Fruit fly (Drosophila melanogaster) whole organism, embryonic: ENCODE results near the gene pigs.
A peak's percentile ranks its signal among the peaks of the same experiment; 100 is the strongest.

Experiments used
- Blimp-1 ChIP-seq: fragments of 200-800 bp; sonication (Bioruptor generic); optimal IDR thresholded peaks from 3 replicates; lab custom pipeline; 2018; ENCODE audit warnings: missing biosample characterization, missing genetic modification characterization, mild to moderate bottlenecking, moderate library complexity, missing genetic modification reagents
- CG13424 ChIP-seq: fragments of 200-800 bp; sonication (Bioruptor generic); optimal IDR thresholded peaks from 2 replicates; lab custom pipeline; 2019; ENCODE audit warnings: missing biosample characterization, mild to moderate bottlenecking, missing genetic modification characterization, moderate library complexity
- CG17359 ChIP-seq: fragments of 200-800 bp; sonication (Bioruptor generic); optimal IDR thresholded peaks from 3 replicates; lab custom pipeline; 2018; ENCODE audit warnings: missing biosample characterization, mild to moderate bottlenecking, missing genetic modification characterization, moderate library complexity
- CG18011 ChIP-seq: fragments of 200-800 bp; sonication (Bioruptor generic); optimal IDR thresholded peaks from 2 replicates; lab custom pipeline; 2017; ENCODE audit warnings: missing biosample characterization, missing genetic modification characterization, mild to moderate bottlenecking, moderate library complexity, missing genotype
- CG1832 ChIP-seq: fragments of 200-800 bp; sonication (Bioruptor generic); optimal IDR thresholded peaks from 2 replicates; lab custom pipeline; 2017; ENCODE audit warnings: missing biosample characterization, mild to moderate bottlenecking, missing genetic modification characterization, inconsistent platforms
- CG18599 ChIP-seq: fragments of 200-800 bp; sonication (Bioruptor generic); optimal IDR thresholded peaks from 3 replicates; lab custom pipeline; 2017; ENCODE audit warnings: missing biosample characterization, missing genetic modification characterization, mild to moderate bottlenecking, moderate library complexity, missing genetic modification reagents
- CG4424 ChIP-seq: fragments of 200-800 bp; sonication (Bioruptor generic); optimal IDR thresholded peaks from 3 replicates; lab custom pipeline; 2016; ENCODE audit warnings: missing biosample characterization, missing genetic modification characterization
- CG7372 ChIP-seq: fragments of 200-800 bp; sonication (Bioruptor generic); IDR thresholded peaks from 2 replicates; pipeline ENCODE4 v1.3.6; 2022; ENCODE audit warnings: missing biosample characterization, missing genetic modification characterization
- CG7839 ChIP-seq: fragments of 200-800 bp; sonication (Bioruptor generic); optimal IDR thresholded peaks from 3 replicates; lab custom pipeline; 2018; ENCODE audit warnings: missing biosample characterization, mild to moderate bottlenecking, missing genetic modification characterization, moderate library complexity
- CG8359 ChIP-seq: fragments of 200-800 bp; sonication (Bioruptor generic); optimal IDR thresholded peaks from 2 replicates; lab custom pipeline; 2017; ENCODE audit warnings: missing biosample characterization, mild to moderate bottlenecking, missing genetic modification characterization, borderline replicate concordance
- CG8478 ChIP-seq: fragments of >200 bp; optimal IDR thresholded peaks from 2 replicates; lab custom pipeline; 2018
- CG9797 ChIP-seq: fragments of 200-800 bp; sonication (Bioruptor generic); optimal IDR thresholded peaks from 3 replicates; lab custom pipeline; 2018; ENCODE audit warnings: missing biosample characterization, mild to moderate bottlenecking, missing genetic modification characterization
- Camta ChIP-seq: fragments of 200-800 bp; sonication (Bioruptor generic); optimal IDR thresholded peaks from 2 replicates; lab custom pipeline; 2016; ENCODE audit warnings: missing biosample characterization, missing genetic modification characterization
- Doc3 ChIP-seq: fragments of 200-800 bp; sonication (Bioruptor generic); IDR thresholded peaks from 3 replicates; pipeline ENCODE4 v1.3.6; 2022; ENCODE audit warnings: missing biosample characterization, missing genetic modification characterization; ENCODE audit not compliant: partially characterized antibody
- Ets65A ChIP-seq: fragments of 200-800 bp; sonication (Bioruptor generic); peaks from one replicate; lab custom pipeline; 2016; ENCODE audit warnings: missing biosample characterization, missing genetic modification characterization
- Fer1 ChIP-seq: fragments of 200-800 bp; sonication (Bioruptor generic); optimal IDR thresholded peaks from 2 replicates; lab custom pipeline; 2017; ENCODE audit warnings: missing biosample characterization, mild to moderate bottlenecking, missing genetic modification characterization
- HLH3B ChIP-seq: fragments of 200-800 bp; sonication (Bioruptor generic); IDR thresholded peaks from 2 replicates; pipeline ENCODE4 v1.3.6; 2022; ENCODE audit warnings: missing biosample characterization, missing genetic modification characterization
- Hr51 ChIP-seq, 2 experiments: fragments of 200-800 bp; sonication (Bioruptor generic); optimal IDR thresholded peaks; 2 replicates in 1 of 2; 3 replicates in 1 of 2; lab custom pipeline; 2016 to 2018; ENCODE audit warnings: missing biosample characterization in 2 of 2, missing genetic modification characterization in 2 of 2, mild to moderate bottlenecking in 1 of 2, moderate library complexity in 1 of 2
- Lhr ChIP-seq: fragments of 200-800 bp; sonication (Bioruptor generic); optimal IDR thresholded peaks from 3 replicates; lab custom pipeline; 2017; ENCODE audit warnings: mild to moderate bottlenecking, missing biosample characterization, missing genetic modification reagents, missing genetic modification characterization
- PHDP ChIP-seq: fragments of 200-800 bp; sonication (Bioruptor generic); optimal IDR thresholded peaks from 3 replicates; lab custom pipeline; 2018; ENCODE audit warnings: missing biosample characterization, mild to moderate bottlenecking, missing genetic modification characterization, moderate library complexity
- Sry-δ ChIP-seq: fragments of 200-800 bp; sonication (Bioruptor generic); optimal IDR thresholded peaks from 2 replicates; lab custom pipeline; 2016; ENCODE audit warnings: missing biosample characterization, missing genetic modification characterization
- Xrp1 ChIP-seq: fragments of 200-800 bp; sonication (Bioruptor generic); IDR thresholded peaks from 2 replicates; pipeline ENCODE4 v1.3.6; 2022; ENCODE audit warnings: missing biosample characterization, missing genetic modification characterization
- aop ChIP-seq: fragments of 200-800 bp; sonication (Bioruptor generic); IDR thresholded peaks from 2 replicates; pipeline ENCODE4 v1.3.6; 2022; ENCODE audit warnings: missing biosample characterization, missing genetic modification characterization
- ara ChIP-seq: fragments of 200-800 bp; sonication (Bioruptor generic); IDR thresholded peaks from 2 replicates; pipeline ENCODE4 v1.3.6; 2022; ENCODE audit warnings: missing biosample characterization, missing genetic modification characterization
- ash1 ChIP-seq: fragments of 200-800 bp; sonication (Bioruptor generic); optimal IDR thresholded peaks from 2 replicates; lab custom pipeline; 2018; ENCODE audit warnings: missing biosample characterization, mild to moderate bottlenecking, missing genetic modification characterization
- bsh ChIP-seq, 2 experiments: fragments of 200-800 bp; sonication (Bioruptor generic); optimal IDR thresholded peaks; 2 replicates each; lab custom pipeline; 2017 to 2018; ENCODE audit warnings: mild to moderate bottlenecking in 2 of 2, missing biosample characterization in 2 of 2, missing genetic modification characterization in 2 of 2, moderate library complexity in 1 of 2
- btn ChIP-seq: fragments of 200-800 bp; sonication (Bioruptor generic); optimal IDR thresholded peaks from 2 replicates; lab custom pipeline; 2016; ENCODE audit warnings: missing biosample characterization, missing genetic modification characterization
- chif ChIP-seq, 2 experiments: fragments of 200-800 bp; sonication (Bioruptor generic); optimal IDR thresholded peaks; 3 replicates each; lab custom pipeline; 2016; ENCODE audit warnings: missing biosample characterization in 2 of 2, missing genetic modification characterization in 2 of 2
- croc ChIP-seq: fragments of 200-800 bp; sonication (Bioruptor generic); conservative IDR thresholded peaks from 3 replicates; pipeline ENCODE4 v1.3.6; 2022; ENCODE audit warnings: missing biosample characterization, missing genetic modification characterization
- dmrt11E ChIP-seq: fragments of 200-800 bp; sonication (Bioruptor generic); optimal IDR thresholded peaks from 3 replicates; lab custom pipeline; 2018; ENCODE audit warnings: missing biosample characterization, mild to moderate bottlenecking, missing genetic modification characterization, moderate library complexity
- dysf ChIP-seq: fragments of 200-800 bp; sonication (Bioruptor generic); IDR thresholded peaks from 3 replicates; pipeline ENCODE4 v1.3.6; 2022; ENCODE audit warnings: missing biosample characterization, missing genetic modification characterization
- ewg ChIP-seq: fragments of 200-800 bp; sonication (Bioruptor generic); optimal IDR thresholded peaks from 3 replicates; lab custom pipeline; 2017; ENCODE audit warnings: mild to moderate bottlenecking, missing biosample characterization, missing genetic modification reagents, missing genetic modification characterization
- ftz-f1 ChIP-seq: fragments of 200-800 bp; sonication (Bioruptor generic); optimal IDR thresholded peaks from 2 replicates; lab custom pipeline; 2016; ENCODE audit warnings: missing biosample characterization, missing genetic modification characterization
- gce ChIP-seq: fragments of 200-800 bp; sonication (Bioruptor generic); IDR thresholded peaks from 3 replicates; pipeline ENCODE4 v1.3.6; 2022; ENCODE audit warnings: missing biosample characterization, missing genetic modification characterization
- gfzf ChIP-seq: fragments of 200-800 bp; sonication (Bioruptor generic); optimal IDR thresholded peaks from 2 replicates; lab custom pipeline; 2016; ENCODE audit warnings: missing biosample characterization, mild to moderate bottlenecking, missing genetic modification characterization, moderate library complexity
- grau ChIP-seq: fragments of 200-800 bp; optimal IDR thresholded peaks from 3 replicates; lab custom pipeline; 2019; ENCODE audit warnings: missing biosample characterization, mild to moderate bottlenecking, missing genetic modification characterization, moderate library complexity
- grn ChIP-seq: fragments of 200-800 bp; sonication (Bioruptor generic); optimal IDR thresholded peaks from 3 replicates; lab custom pipeline; 2017; ENCODE audit warnings: missing biosample characterization, missing genetic modification characterization
- gsb-n ChIP-seq: fragments of 200-800 bp; sonication (Bioruptor generic); optimal IDR thresholded peaks from 3 replicates; lab custom pipeline; 2018; ENCODE audit warnings: missing biosample characterization, mild to moderate bottlenecking, missing genetic modification characterization
- her ChIP-seq: fragments of 200-800 bp; sonication (Bioruptor generic); optimal IDR thresholded peaks from 2 replicates; lab custom pipeline; 2016; ENCODE audit warnings: missing biosample characterization, missing genetic modification characterization
- nerfin-1 ChIP-seq: fragments of 200-800 bp; sonication (Bioruptor generic); optimal IDR thresholded peaks from 3 replicates; lab custom pipeline; 2019; ENCODE audit warnings: missing biosample characterization, mild to moderate bottlenecking, missing genetic modification characterization, moderate library complexity
- pros ChIP-seq: fragments of 200-800 bp; sonication (Bioruptor generic); optimal IDR thresholded peaks from 3 replicates; lab custom pipeline; 2019; ENCODE audit warnings: missing biosample characterization, mild to moderate bottlenecking, missing genetic modification characterization, moderate library complexity
- pum ChIP-seq: fragments of 200-800 bp; sonication (Bioruptor generic); optimal IDR thresholded peaks from 2 replicates; lab custom pipeline; 2016; ENCODE audit warnings: missing biosample characterization, missing genetic modification characterization
- salm ChIP-seq: fragments of 200-800 bp; sonication (Bioruptor generic); optimal IDR thresholded peaks from 2 replicates; lab custom pipeline; 2018; ENCODE audit warnings: missing biosample characterization, mild to moderate bottlenecking, missing genetic modification characterization
- sc ChIP-seq, 3 experiments: fragments of >200 bp in 2 of 3; fragments of 200-800 bp in 1 of 3; sonication (Bioruptor generic) in 1 of 3; optimal IDR thresholded peaks; 2 replicates in 2 of 3; 3 replicates in 1 of 3; lab custom pipeline; 2017; ENCODE audit warnings: mild to moderate bottlenecking in 1 of 3, missing biosample characterization in 1 of 3, missing genetic modification characterization in 1 of 3, missing genetic modification reagents in 1 of 3
- sob ChIP-seq: fragments of 200-800 bp; sonication (Bioruptor generic); IDR thresholded peaks from 2 replicates; pipeline ENCODE4 v1.3.6; 2022; ENCODE audit warnings: missing biosample characterization, missing genetic modification characterization
- stwl ChIP-seq: fragments of 200-800 bp; sonication (Bioruptor generic); optimal IDR thresholded peaks from 3 replicates; lab custom pipeline; 2018; ENCODE audit warnings: missing biosample characterization, mild to moderate bottlenecking, missing genetic modification characterization, moderate library complexity
- sug ChIP-seq: fragments of 200-800 bp; optimal IDR thresholded peaks from 2 replicates; lab custom pipeline; 2019; ENCODE audit warnings: missing biosample characterization, mild to moderate bottlenecking, missing genetic modification characterization, moderate library complexity
- unpg ChIP-seq: fragments of 200-800 bp; sonication (Bioruptor generic); optimal IDR thresholded peaks from 3 replicates; lab custom pipeline; 2018; ENCODE audit warnings: missing biosample characterization, mild to moderate bottlenecking, missing genetic modification characterization, moderate library complexity

pigs gene

dm6 chrX:6642593-6643257 lies 42.9 kb downstream of the pigs start (continued):
- TF ChIP-seq CG7372 (GFP tag; lab: Robert Waterston, UW), result no peak
- peak in 1 of 2 experiments; percentile 31 for TF ChIP-seq Hr51 (GFP tag; optimal IDR thresholded peaks at IDR 0.05; lab: Kevin White, UChicago)
- no peak for TF ChIP-seq Sry-δ
- TF ChIP-seq CG1832 (GFP tag; lab: Kevin White, UChicago), result peak; percentile 66
- peak; percentile 28; the same call in 1 of the 3 replicates for TF ChIP-seq croc
- TF ChIP-seq gsb-n (tag; lab: Kevin White, UChicago), result peak; percentile 26
- no peak for TF ChIP-seq Fer1 (GFP tag; lab: Kevin White, UChicago)
- no peak for TF ChIP-seq Doc3 (GFP tag; lab: Robert Waterston, UW)
- TF ChIP-seq aop, result no peak
- peak; percentile 4 for TF ChIP-seq CG8359 (GFP tag; lab: Kevin White, UChicago)
- TF ChIP-seq grn (GFP tag; lab: Kevin White, UChicago), result peak; percentile 40
- peak; percentile 35 for TF ChIP-seq CG7839
- 0 out of 3 replicates have a peak, but pooled peaks have one; percentile 10 for TF ChIP-seq dysf (GFP tag; lab: Robert Waterston, UW)
- TF ChIP-seq pros (GFP tag; lab: Kevin White, UChicago), result no peak
- peak; percentile 18; the same call in 1 of the 2 replicates for TF ChIP-seq sob
- TF ChIP-seq ash1 (GFP tag; lab: Kevin White, UChicago), result no peak
- TF ChIP-seq grau (tag; lab: Kevin White, UChicago), result peak; percentile 36
- peak; percentile 68 for TF ChIP-seq Xrp1 (GFP tag; lab: Robert Waterston, UW)
- TF ChIP-seq sc (optimal IDR thresholded peaks at IDR 0.05; lab: Kevin White, UChicago), result no peak
- TF ChIP-seq sc (GFP tag; optimal IDR thresholded peaks at IDR 0.05; lab: Kevin White, UChicago), result peak; percentile 21
- peak; percentile 82 for TF ChIP-seq Blimp-1 (GFP tag; lab: Kevin White, UChicago)
- peak; percentile 31 for TF ChIP-seq CG4424 (GFP tag; lab: Kevin White, UChicago)
- TF ChIP-seq CG18011 (GFP tag; lab: Kevin White, UChicago), result no peak
- TF ChIP-seq stwl, result no peak
- TF ChIP-seq nerfin-1 (tag; lab: Kevin White, UChicago), result peak; percentile 3
- TF ChIP-seq Ets65A (GFP tag; lab: Kevin White, UChicago), result no peak
- no peak for TF ChIP-seq Lhr (GFP tag; lab: Kevin White, UChicago)
- TF ChIP-seq gfzf, result no peak
- peak; percentile 16 for TF ChIP-seq ewg
- TF ChIP-seq CG17359, result peak; percentile 6
- peak; percentile 2 for TF ChIP-seq PHDP (tag; lab: Kevin White, UChicago)
- TF ChIP-seq CG8478 (lab: Kevin White, UChicago), result no peak
- peak; percentile 22 for TF ChIP-seq CG13424 (tag; lab: Kevin White, UChicago)
- no peak for TF ChIP-seq her (GFP tag; lab: Kevin White, UChicago)
- TF ChIP-seq gce (GFP tag; lab: Robert Waterston, UW), result no peak
- peak; percentile 1 for TF ChIP-seq btn (GFP tag; lab: Kevin White, UChicago)
- peak; percentile 3 for TF ChIP-seq salm (tag; lab: Kevin White, UChicago)
- peak; percentile 17 for TF ChIP-seq CG18599
- no peak for TF ChIP-seq sug (tag; lab: Kevin White, UChicago)
- TF ChIP-seq bsh (GFP tag; optimal IDR thresholded peaks at IDR 0.05; lab: Kevin White, UChicago), result peak in 1 of 2 experiments; percentile 63
- peak; percentile 40 for TF ChIP-seq dmrt11E (tag; lab: Kevin White, UChicago)
- no peak for TF ChIP-seq Camta (GFP tag; lab: Kevin White, UChicago)
- no peak for TF ChIP-seq pum (GFP tag; lab: Kevin White, UChicago)
- peak; percentile 56; the same call in 1 of the 2 replicates for TF ChIP-seq ara (GFP tag; lab: Robert Waterston, UW)
- TF ChIP-seq unpg, result peak; percentile 53
- TF ChIP-seq chif (GFP tag; optimal IDR thresholded peaks at IDR 0.05; lab: Kevin White, UChicago), result peak; percentile 21 to 25
- no peak for TF ChIP-seq CG9797
- no peak for TF ChIP-seq ftz-f1 (GFP tag; lab: Kevin White, UChicago)
- peak; percentile 41; the same call in 1 of the 2 replicates for TF ChIP-seq HLH3B
